Worm (Caenorhabditis elegans) whole organism, early embryonic: Measurements from ENCODE around the gene npp-15.

ENCODE experiments used
- B0310.2 ChIP-seq: sonication (generic microtip); optimal IDR thresholded peaks from 2 replicates; lab custom pipeline; 2016; ENCODE audit warnings: mild to moderate bottlenecking, missing genetic modification characterization, missing compliant biosample characterization
- F13C5.2 ChIP-seq: sonication (generic microtip); optimal IDR thresholded peaks from 2 replicates; lab custom pipeline; 2017; ENCODE audit warnings: mild to moderate bottlenecking, missing genetic modification characterization, inconsistent platforms, missing compliant biosample characterization
- aly-1 ChIP-seq: sonication (generic microtip); optimal IDR thresholded peaks from 2 replicates; lab custom pipeline; 2016; ENCODE audit warnings: missing genetic modification characterization, missing compliant biosample characterization
- ama-1 ChIP-seq: fragments of 150-350 bp; optimal IDR thresholded peaks from 2 replicates; lab custom pipeline; 2014
- ceh-13 ChIP-seq: fragments of 200-800 bp; sonication (Bioruptor generic); optimal IDR thresholded peaks from 2 replicates; lab custom pipeline; 2018; ENCODE audit warnings: mild to moderate bottlenecking, missing genetic modification characterization, missing compliant biosample characterization
- ceh-36 ChIP-seq: sonication (generic microtip); optimal IDR thresholded peaks from 2 replicates; lab custom pipeline; 2016; ENCODE audit warnings: missing genetic modification characterization, inconsistent platforms, missing compliant biosample characterization
- ets-7 ChIP-seq: sonication (generic microtip); optimal IDR thresholded peaks from 2 replicates; lab custom pipeline; 2016; ENCODE audit warnings: missing genotype, missing genetic modification characterization, missing compliant biosample characterization
- flt-1 ChIP-seq: fragments of 200-800 bp; sonication (Bioruptor generic); IDR thresholded peaks from 2 replicates; pipeline ENCODE4 v1.3.6; 2022; ENCODE audit warnings: missing genetic modification characterization, missing compliant biosample characterization
- hmbx-1 ChIP-seq: sonication (generic microtip); optimal IDR thresholded peaks from 2 replicates; lab custom pipeline; 2016; ENCODE audit warnings: mild to moderate bottlenecking, missing genetic modification characterization, missing compliant biosample characterization
- hmg-4 ChIP-seq: fragments of 200-800 bp; sonication (Bioruptor generic); optimal IDR thresholded peaks from 2 replicates; lab custom pipeline; 2018; ENCODE audit warnings: mild to moderate bottlenecking, missing genetic modification characterization, missing compliant biosample characterization
- hnd-1 ChIP-seq: sonication (generic microtip); optimal IDR thresholded peaks from 2 replicates; lab custom pipeline; 2016; ENCODE audit warnings: missing genetic modification characterization, missing compliant biosample characterization
- pes-1 ChIP-seq: fragments of 200-800 bp; sonication (Bioruptor generic); IDR thresholded peaks from 2 replicates; pipeline ENCODE4 v1.3.6; 2022; ENCODE audit warnings: missing genetic modification reagents, missing genetic modification characterization, missing compliant biosample characterization
- scrt-1 ChIP-seq: fragments of 200-800 bp; sonication (Bioruptor generic); IDR thresholded peaks from 2 replicates; pipeline ENCODE4 v1.3.6; 2022; ENCODE audit warnings: missing genetic modification characterization, missing compliant biosample characterization
- sea-1 ChIP-seq: fragments of 200-800 bp; sonication (Bioruptor generic); conservative IDR thresholded peaks from 2 replicates; pipeline ENCODE4 v1.3.6; 2022; ENCODE audit warnings: missing genetic modification characterization, missing compliant biosample characterization
- tbx-11 ChIP-seq: fragments of 200-800 bp; sonication (Bioruptor generic); IDR thresholded peaks from 2 replicates; pipeline ENCODE4 v1.3.6; 2022; ENCODE audit warnings: missing genetic modification characterization, missing compliant biosample characterization
- tbx-37 ChIP-seq: fragments of 200-800 bp; sonication (Bioruptor generic); conservative IDR thresholded peaks from 2 replicates; pipeline ENCODE4 v1.3.6; 2022; ENCODE audit warnings: missing genetic modification reagents, missing genetic modification characterization, missing compliant biosample characterization
- tra-4 ChIP-seq: sonication (generic microtip); optimal IDR thresholded peaks from 2 replicates; lab custom pipeline; 2017; ENCODE audit warnings: missing genetic modification characterization, missing compliant biosample characterization

The npp-15 gene

ce11 chrIII:7893224-7893623 is 35.6 kb upstream of the npp-15 start:
- TF ChIP-seq flt-1 (GFP tag; lab: Robert Waterston, UW): no peak
- TF ChIP-seq tbx-11 (GFP tag; lab: Robert Waterston, UW): no peak
- TF ChIP-seq B0310.2 (tag; lab: Kevin White, UChicago): no peak
- no peak for TF ChIP-seq ceh-13 (GFP tag; lab: Kevin White, UChicago)
- TF ChIP-seq ceh-36 (tag; lab: Kevin White, UChicago): no peak
- TF ChIP-seq scrt-1 (GFP tag; lab: Robert Waterston, UW): no peak
- TF ChIP-seq hmg-4 (GFP tag; lab: Kevin White, UChicago): no peak
- TF ChIP-seq tbx-37 (GFP tag; lab: Robert Waterston, UW): no peak
- no peak for TF ChIP-seq pes-1 (GFP tag; lab: Robert Waterston, UW)
- TF ChIP-seq tra-4 (tag; lab: Kevin White, UChicago): no peak
- no peak for TF ChIP-seq hnd-1 (tag; lab: Kevin White, UChicago)

- TF ChIP-seq hmg-4 (GFP tag; lab: Kevin White, UChicago): no peak
- no peak for TF ChIP-seq tbx-11 (GFP tag; lab: Robert Waterston, UW)
- no peak for TF ChIP-seq ama-1 (lab: Kevin White, UChicago)
- TF ChIP-seq hnd-1 (tag; lab: Kevin White, UChicago): no peak
- no peak for TF ChIP-seq tbx-37 (GFP tag; lab: Robert Waterston, UW)
- TF ChIP-seq ceh-36 (tag; lab: Kevin White, UChicago): no peak
- TF ChIP-seq B0310.2 (tag; lab: Kevin White, UChicago): no peak
These were observed 34.1 kb upstream of the npp-15 start, which contains the start of gene ZK688.4 for ce11 chrIII:7894724-7895123. Gene ZK688.4, plus strand, starts transcription at chrIII:7895024.

ce11 chrIII:7896925-7897324 is 31.9 kb upstream of the npp-15 start, which contains the start of gene ZK688.10:
Gene ZK688.10, minus strand, starts transcription at chrIII:7897025.
- no peak for TF ChIP-seq B0310.2 (tag; lab: Kevin White, UChicago)

ce11 chrIII:7897733-7898132 is 31.1 kb upstream of the npp-15 start:
- TF ChIP-seq ets-7 (tag; lab: Kevin White, UChicago) (no peak), sea-1 (GFP tag; lab: Robert Waterston, UW) (no peak)

ce11 chrIII:7900733-7901132 is 28.1 kb upstream of the npp-15 start, which contains the start of gene best-24:
Gene best-24, plus strand, starts transcription at chrIII:7901033.
- no peak for TF ChIP-seq ceh-36 (tag; lab: Kevin White, UChicago)
- no peak for TF ChIP-seq B0310.2 (tag; lab: Kevin White, UChicago)
- no peak for TF ChIP-seq scrt-1 (GFP tag; lab: Robert Waterston, UW)
- no peak for TF ChIP-seq tbx-37 (GFP tag; lab: Robert Waterston, UW)
- no peak for TF ChIP-seq hmbx-1 (tag; lab: Kevin White, UChicago)
- no peak for TF ChIP-seq sea-1 (GFP tag; lab: Robert Waterston, UW)
- no peak for TF ChIP-seq tbx-11 (GFP tag; lab: Robert Waterston, UW)
- TF ChIP-seq F13C5.2 (tag; lab: Kevin White, UChicago): no peak
- TF ChIP-seq aly-1 (tag; lab: Kevin White, UChicago): no peak
- TF ChIP-seq flt-1 (GFP tag; lab: Robert Waterston, UW): no peak

- no peak for TF ChIP-seq ceh-13 (GFP tag; lab: Kevin White, UChicago)
- no peak for TF ChIP-seq B0310.2 (tag; lab: Kevin White, UChicago)
- TF ChIP-seq ceh-36 (tag; lab: Kevin White, UChicago): no peak
- no peak for TF ChIP-seq flt-1 (GFP tag; lab: Robert Waterston, UW)
- no peak for TF ChIP-seq tbx-11 (GFP tag; lab: Robert Waterston, UW)
- no peak for TF ChIP-seq tbx-37 (GFP tag; lab: Robert Waterston, UW)
- no peak for TF ChIP-seq hmg-4 (GFP tag; lab: Kevin White, UChicago)
- no peak for TF ChIP-seq aly-1 (tag; lab: Kevin White, UChicago)
- no peak for TF ChIP-seq ets-7 (tag; lab: Kevin White, UChicago)
- TF ChIP-seq pes-1 (GFP tag; lab: Robert Waterston, UW): no peak
- TF ChIP-seq hnd-1 (tag; lab: Kevin White, UChicago): no peak
- TF ChIP-seq scrt-1 (GFP tag; lab: Robert Waterston, UW): no peak
These were observed 25.4 kb upstream of the npp-15 start for ce11 chrIII:7903427-7903826.

ce11 chrIII:7907515-7907914 is 21.3 kb upstream of the npp-15 start, which contains the start of gene pcp-5:
Gene pcp-5, minus strand, starts transcription at chrIII:7907615.
- TF ChIP-seq ets-7 (tag; lab: Kevin White, UChicago) (no peak), scrt-1 (GFP tag; lab: Robert Waterston, UW) (no peak), ceh-36 (tag; lab: Kevin White, UChicago) (no peak), ceh-13 (GFP tag; lab: Kevin White, UChicago) (no peak), B0310.2 (tag; lab: Kevin White, UChicago) (no peak), hmbx-1 (tag; lab: Kevin White, UChicago) (no peak), aly-1 (tag; lab: Kevin White, UChicago) (no peak), tbx-37 (GFP tag; lab: Robert Waterston, UW) (no peak), F13C5.2 (tag; lab: Kevin White, UChicago) (no peak), ama-1 (lab: Kevin White, UChicago) (no peak), sea-1 (GFP tag; lab: Robert Waterston, UW) (no peak), hmg-4 (GFP tag; lab: Kevin White, UChicago) (no peak), tbx-11 (GFP tag; lab: Robert Waterston, UW) (no peak), pes-1 (GFP tag; lab: Robert Waterston, UW) (no peak), flt-1 (GFP tag; lab: Robert Waterston, UW) (no peak), tra-4 (tag; lab: Kevin White, UChicago) (no peak), hnd-1 (tag; lab: Kevin White, UChicago) (no peak)
